1 worm cellular context compared by ENCODE assay signal in the genomic region with DNA sequence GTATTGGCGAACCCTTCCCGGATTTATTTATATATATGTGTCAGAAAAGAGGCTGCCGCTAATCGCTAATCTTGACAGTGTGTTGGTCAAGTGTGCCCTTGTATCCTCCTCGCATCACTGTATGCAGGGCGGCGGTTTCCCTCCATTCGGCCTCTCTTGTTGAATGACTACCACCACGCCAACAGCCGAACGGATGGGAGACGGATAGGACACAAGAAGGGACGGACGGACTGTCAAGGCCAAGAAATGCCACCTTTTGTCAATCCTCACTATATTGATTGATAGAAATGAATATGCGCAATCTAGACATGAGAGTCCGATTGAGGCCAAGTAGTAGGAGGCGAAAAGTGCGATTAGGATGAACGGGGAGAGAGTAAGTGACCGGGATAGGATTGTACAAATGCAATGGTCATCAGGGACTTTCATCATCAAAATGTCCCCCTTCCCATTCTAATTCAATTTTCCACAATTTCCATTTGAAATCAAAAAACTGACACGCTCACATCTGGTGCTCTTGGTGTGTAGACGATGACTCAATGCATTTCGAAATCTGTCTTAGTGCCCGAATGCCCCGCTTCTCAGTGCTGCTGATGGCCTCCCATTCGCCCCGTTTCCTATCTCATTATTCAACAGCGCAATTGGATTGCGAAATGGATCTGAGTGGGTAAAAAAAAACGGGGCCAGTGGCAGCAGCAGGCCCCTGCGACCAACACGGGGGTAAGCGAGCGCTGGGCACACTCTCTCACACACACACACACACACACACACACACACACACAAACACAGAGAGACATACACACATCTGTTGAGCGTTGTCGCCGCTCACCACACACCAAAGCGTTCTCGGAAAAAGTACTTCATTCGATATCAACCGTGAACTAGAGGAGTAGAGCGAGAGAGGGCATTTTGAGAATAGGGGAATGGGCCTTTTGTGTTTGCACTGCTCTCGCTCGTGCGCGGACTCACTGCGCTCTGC.
TF ChIP-seq lines count a peak whose summit lies in the region.

No protein-coding gene starts in this region.

TF ChIP-seq in whole organism, L4 larva, 104 proteins besides CTCF, POLR2A, EP300 and RAD21 (continued from another document):
- TF ChIP-seq aly-2 (tag; optimal IDR thresholded peaks at IDR 0.05; lab: Kevin White, UChicago) (no peak), dpl-1 (GFP tag; optimal IDR thresholded peaks at IDR 0.05; lab: Kevin White, UChicago) (no peak), D1046.2 (GFP tag; IDR thresholded peaks at IDR 0.05; lab: Robert Waterston, UW) (no peak), ceh-82 (tag; optimal IDR thresholded peaks at IDR 0.05; lab: Kevin White, UChicago) (no peak), aha-1 (tag; lab: Kevin White, UChicago) (peak; percentile 99), nhr-48 (tag; optimal IDR thresholded peaks at IDR 0.05; lab: Kevin White, UChicago) (peak; percentile 45), lir-3 (tag; optimal IDR thresholded peaks at IDR 0.05; lab: Kevin White, UChicago) (no peak), nhr-76 (tag; optimal IDR thresholded peaks at IDR 0.05; lab: Kevin White, UChicago) (no peak), nhr-28 (tag; optimal IDR thresholded peaks at IDR 0.05; lab: Kevin White, UChicago) (peak; percentile 60), nhr-77 (tag; optimal IDR thresholded peaks at IDR 0.05; lab: Kevin White, UChicago) (peak; percentile 47), egl-43 (GFP tag; IDR thresholded peaks at IDR 0.05; lab: Robert Waterston, UW) (peak; percentile 64; the same call in 1 of the 2 replicates), unc-130 (GFP tag; optimal IDR thresholded peaks at IDR 0.05; lab: Kevin White, UChicago) (no peak), nhr-102 (tag; optimal IDR thresholded peaks at IDR 0.05; lab: Kevin White, UChicago) (no peak), duxl-1 (tag; optimal IDR thresholded peaks at IDR 0.05; lab: Kevin White, UChicago; ENCODE audit: poor library complexity) (no peak), fkh-10 (GFP tag; optimal IDR thresholded peaks at IDR 0.05; lab: Kevin White, UChicago) (peak; percentile 68), R02D3.7 (tag; optimal IDR thresholded peaks at IDR 0.05; lab: Kevin White, UChicago) (no peak), lsy-2 (tag; optimal IDR thresholded peaks at IDR 0.05; lab: Kevin White, UChicago) (peak; percentile 36 to 62), ama-1 (optimal IDR thresholded peaks at IDR 0.05; lab: Kevin White, UChicago) (no peak), egl-27 (tag; optimal IDR thresholded peaks at IDR 0.05; lab: Kevin White, UChicago) (no peak)
TF ChIP-seq in whole organism, L4 larva: peak in this region for 33.
